Fruit fly (Drosophila melanogaster) S2 (cell line): Measurements from ENCODE around the gene Naa60.

Experiments used
- CG8478 ChIP-seq: fragments of >200 bp; optimal IDR thresholded peaks from 2 replicates; lab custom pipeline; 2018
- CTCF ChIP-seq, 2 experiments: fragments of >200 bp; optimal IDR thresholded peaks; 2 replicates each; lab custom pipeline; 2018

dm6 chr3L:9729795-9730421, 3.2 kb downstream of the Naa60 start, which contains the start of gene ATPsynB:
- TF ChIP-seq CTCF (optimal IDR thresholded peaks at IDR 0.05; lab: Kevin White, UChicago) = peak in 1 of 2 experiments; percentile 25
- TF ChIP-seq CG8478 (lab: Kevin White, UChicago) = no peak
